Worm (Caenorhabditis elegans) whole organism, midembryonic: ENCODE measurements around the gene Y19D10B.8.
"Not testable (repeated sequence)": the region's sequence is repeated elsewhere in the genome, so short reads cannot be mapped to it uniquely, and the experiment has no call there.

ENCODE experiments used
- T22C8.4 ChIP-seq: fragments of 200-800 bp; sonication (Bioruptor generic); IDR thresholded peaks from 2 replicates; pipeline ENCODE4 v1.3.6; 2022; ENCODE audit warnings: missing genetic modification characterization, missing compliant biosample characterization
- cog-1 ChIP-seq: sonication (generic microtip); optimal IDR thresholded peaks from 2 replicates; lab custom pipeline; 2016; ENCODE audit warnings: missing genetic modification characterization, missing compliant biosample characterization
- flt-1 ChIP-seq: fragments of 200-800 bp; sonication (Bioruptor generic); IDR thresholded peaks from 2 replicates; pipeline ENCODE4 v1.3.6; 2022; ENCODE audit warnings: missing genetic modification characterization, missing compliant biosample characterization
- klf-2 ChIP-seq: fragments of 200-800 bp; sonication (Bioruptor generic); conservative IDR thresholded peaks from 2 replicates; pipeline ENCODE4 v1.3.6; 2022; ENCODE audit warnings: missing genetic modification reagents, missing genetic modification characterization, missing compliant biosample characterization
- med-1 ChIP-seq: sonication (generic microtip); optimal IDR thresholded peaks from 2 replicates; lab custom pipeline; 2017; ENCODE audit warnings: missing genetic modification characterization, mild to moderate bottlenecking, missing compliant biosample characterization, antibody characterized with exemption, missing genetic modification reagents; ENCODE audit not compliant: insufficient read depth
- ref-1 ChIP-seq: fragments of 200-800 bp; sonication (Bioruptor generic); conservative IDR thresholded peaks from 2 replicates; pipeline ENCODE4 v1.3.6; 2022; ENCODE audit warnings: missing genetic modification reagents, missing genetic modification characterization, missing compliant biosample characterization
- tab-1 ChIP-seq: fragments of 200-800 bp; sonication (Bioruptor generic); IDR thresholded peaks from 2 replicates; pipeline ENCODE4 v1.3.6; 2022; ENCODE audit warnings: missing genetic modification characterization, missing compliant biosample characterization
- ztf-23 ChIP-seq: fragments of 200-800 bp; sonication (Bioruptor generic); IDR thresholded peaks from 2 replicates; pipeline ENCODE4 v1.3.6; 2022; ENCODE audit warnings: missing genetic modification reagents, missing genetic modification characterization, missing compliant biosample characterization
- ztf-29 ChIP-seq: fragments of 200-800 bp; sonication (Bioruptor generic); IDR thresholded peaks from 2 replicates; pipeline ENCODE4 v1.3.6; 2022; ENCODE audit warnings: missing genetic modification reagents, missing genetic modification characterization, missing compliant biosample characterization

Y19D10B.8 gene

DNA sequence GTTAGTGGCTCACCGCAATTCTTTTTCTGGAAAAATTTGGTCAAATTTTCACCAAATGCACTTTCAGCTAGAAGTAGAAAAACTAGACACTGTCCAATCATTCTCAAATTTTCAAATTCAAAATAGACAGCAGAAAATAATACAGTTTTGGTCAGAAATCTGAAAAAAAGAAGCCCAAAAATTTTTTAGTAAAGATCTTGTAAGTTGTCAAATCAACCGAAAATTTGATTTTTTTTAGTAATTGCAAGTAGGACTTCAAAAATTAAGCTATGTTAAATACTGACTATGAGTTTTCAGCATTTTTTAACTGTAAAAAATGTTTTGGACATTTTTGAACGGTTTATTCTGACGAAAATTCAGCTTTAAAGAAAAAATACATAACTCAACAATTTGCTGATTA, at the start of gene Y19D10B.8:
Gene Y19D10B.8, minus strand, starts transcription at position 101 of the 400 bp plus-strand sequence.
- no peak for TF ChIP-seq med-1

DNA sequence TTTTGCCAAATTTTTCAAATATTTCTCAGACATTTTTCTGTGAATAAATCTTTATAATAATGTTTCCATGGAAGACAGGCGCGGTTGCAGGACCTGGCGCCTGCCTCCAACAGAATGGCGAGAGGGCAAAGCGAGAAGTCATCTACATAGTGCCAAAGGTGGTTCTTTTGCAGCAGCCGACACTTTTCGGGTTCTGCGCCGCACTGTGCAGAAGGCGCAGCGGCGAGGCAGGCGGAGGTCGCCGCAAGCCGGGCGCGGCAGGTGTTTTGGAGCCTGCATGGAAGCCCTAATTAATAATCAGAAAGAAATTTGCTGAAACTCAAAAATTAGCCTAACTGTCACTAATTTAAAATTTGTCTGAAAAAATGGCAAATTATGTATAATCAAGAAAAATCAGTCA, 42.8 kb upstream of the Y19D10B.8 start:
- no peak for TF ChIP-seq med-1
- no peak for TF ChIP-seq flt-1 (GFP tag; lab: Robert Waterston, UW)
- TF ChIP-seq tab-1: no peak
- no peak for TF ChIP-seq cog-1 (tag; lab: Kevin White, UChicago)
- no peak for TF ChIP-seq klf-2 (GFP tag; lab: Robert Waterston, UW)
- TF ChIP-seq ztf-29: no peak
- no peak for TF ChIP-seq ref-1 (GFP tag; lab: Robert Waterston, UW)
- TF ChIP-seq ztf-23 (GFP tag; lab: Robert Waterston, UW): no peak

DNA sequence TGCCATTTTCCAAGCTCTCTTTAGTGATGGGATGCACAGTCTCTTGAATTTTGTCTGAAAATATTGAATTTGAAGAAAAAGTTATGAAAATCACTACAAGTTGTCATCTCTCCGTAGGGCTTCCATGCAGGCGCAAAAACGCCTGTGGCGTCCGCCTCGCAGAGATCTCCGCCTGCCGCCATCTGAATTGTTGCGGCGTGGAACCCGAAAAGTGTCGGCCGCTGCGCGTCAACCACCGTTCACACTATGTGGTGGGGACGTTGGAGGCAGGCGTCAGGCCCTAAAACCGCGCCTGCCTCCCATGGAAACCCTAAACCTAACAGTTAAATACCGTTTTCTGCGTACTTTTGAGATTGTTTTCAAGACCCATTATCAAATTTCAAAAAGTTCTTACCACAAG, 41.3 kb upstream of the Y19D10B.8 start:
- TF ChIP-seq tab-1: no peak
- no peak for TF ChIP-seq ref-1 (GFP tag; lab: Robert Waterston, UW)
- TF ChIP-seq ztf-23 (GFP tag; lab: Robert Waterston, UW): no peak
- no peak for TF ChIP-seq cog-1 (tag; lab: Kevin White, UChicago)
- TF ChIP-seq med-1: no peak
- TF ChIP-seq klf-2 (GFP tag; lab: Robert Waterston, UW): no peak
- TF ChIP-seq T22C8.4: no peak
- TF ChIP-seq ztf-29: no peak
- no peak for TF ChIP-seq flt-1 (GFP tag; lab: Robert Waterston, UW)

DNA sequence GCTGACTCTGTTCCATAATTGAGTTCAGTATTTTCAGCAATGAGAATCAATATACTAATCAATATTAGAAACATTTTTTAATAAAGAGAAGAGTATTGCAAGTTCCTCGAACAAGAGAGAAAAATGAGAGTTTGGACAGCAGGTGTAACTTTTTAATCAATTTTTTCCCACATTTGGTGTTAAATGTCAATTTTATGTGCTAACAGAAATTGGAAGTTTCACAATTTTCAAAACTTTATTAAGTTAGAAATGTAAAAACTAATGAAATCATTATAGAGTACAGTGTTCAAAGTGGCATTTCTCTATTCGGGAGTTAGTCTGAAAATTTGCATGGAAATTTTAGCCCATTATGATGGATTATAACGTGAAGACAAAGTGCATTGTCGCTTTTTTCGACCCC, 40.5 kb upstream of the Y19D10B.8 start, which contains the start of gene irld-30:
Gene irld-30, minus strand, starts transcription at position 101 of the 400 bp plus-strand sequence.
- no peak for TF ChIP-seq med-1
- TF ChIP-seq T22C8.4: no peak
- no peak for TF ChIP-seq flt-1 (GFP tag; lab: Robert Waterston, UW)
- no peak for TF ChIP-seq cog-1 (tag; lab: Kevin White, UChicago)
- no peak for TF ChIP-seq ztf-23 (GFP tag; lab: Robert Waterston, UW)
- TF ChIP-seq ztf-29: no peak
- TF ChIP-seq tab-1: no peak
- TF ChIP-seq klf-2 (GFP tag; lab: Robert Waterston, UW): no peak
- TF ChIP-seq ref-1 (GFP tag; lab: Robert Waterston, UW): no peak

DNA sequence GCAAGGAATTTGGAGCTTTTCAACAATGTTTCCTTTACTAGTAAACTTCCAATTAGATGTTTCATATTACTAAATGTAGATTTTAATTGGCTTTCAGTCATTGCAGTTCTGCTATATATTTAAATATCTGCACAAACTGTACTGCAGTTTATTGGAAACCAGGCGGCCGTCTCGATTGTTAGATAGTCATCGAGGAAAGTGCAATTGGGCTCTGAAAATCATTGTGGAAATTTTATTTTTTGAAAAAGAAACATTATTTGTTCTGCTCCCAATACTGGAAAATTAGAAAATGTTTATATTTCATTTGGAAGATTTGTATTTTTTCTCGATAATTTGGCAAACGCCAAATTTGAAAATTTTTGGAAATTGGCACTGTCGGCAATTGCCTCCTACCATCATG, 37.7 kb upstream of the Y19D10B.8 start, which contains the start of gene irld-29:
Gene irld-29, minus strand, starts transcription at position 101 of the 400 bp plus-strand sequence.
- TF ChIP-seq cog-1 (tag; lab: Kevin White, UChicago) (no peak), ztf-29 (no peak), tab-1 (no peak), T22C8.4 (no peak), ref-1 (GFP tag; lab: Robert Waterston, UW) (no peak)

DNA sequence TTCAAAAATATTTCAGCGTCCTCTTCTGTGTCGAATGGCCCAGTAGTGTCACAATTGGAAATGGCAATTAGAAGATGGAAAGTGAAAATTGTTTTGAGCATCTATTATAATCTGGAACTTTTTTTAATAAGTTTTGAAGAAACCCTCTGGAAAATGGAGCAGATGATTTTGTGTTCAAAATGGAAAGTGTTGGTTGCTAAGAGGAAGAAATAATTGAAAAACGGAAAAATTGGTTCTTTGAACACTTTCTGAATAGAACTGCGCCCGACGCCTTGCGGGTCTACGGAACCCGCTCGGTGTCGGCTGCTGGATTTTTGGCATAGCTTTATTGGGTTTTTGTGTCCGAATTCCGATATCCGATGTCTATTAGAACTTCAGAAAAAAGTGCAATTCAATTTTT, 35.3 kb upstream of the Y19D10B.8 start, which contains the start of gene irld-28:
Gene irld-28, minus strand, starts transcription at position 101 of the 400 bp plus-strand sequence.
- TF ChIP-seq tab-1 (no peak), cog-1 (tag; lab: Kevin White, UChicago) (no peak), med-1 (no peak)

DNA sequence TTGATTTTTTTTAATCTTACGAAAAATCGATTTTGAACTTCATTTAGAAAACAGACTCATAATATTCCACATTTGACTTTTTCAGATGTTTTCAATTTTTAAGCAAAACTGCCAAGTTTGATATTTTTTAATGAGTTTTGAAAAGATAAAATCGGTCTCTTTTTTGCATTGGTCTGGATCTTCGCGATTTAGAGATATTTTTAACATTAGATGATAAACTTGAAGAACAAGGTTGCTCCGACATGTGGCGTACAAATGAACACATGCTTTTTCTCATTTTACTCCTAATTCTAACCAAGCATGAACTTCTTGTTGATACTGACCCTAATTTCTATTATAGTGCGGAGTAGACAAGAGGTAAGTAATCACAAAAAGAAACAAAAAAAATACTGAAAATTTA, 30.8 kb upstream of the Y19D10B.8 start, which contains the start of gene irld-32:
Gene irld-32, plus strand, starts transcription at position 301 of the 400 bp plus-strand sequence.
- not testable (repeated sequence) for TF ChIP-seq med-1, tab-1, ztf-29

DNA sequence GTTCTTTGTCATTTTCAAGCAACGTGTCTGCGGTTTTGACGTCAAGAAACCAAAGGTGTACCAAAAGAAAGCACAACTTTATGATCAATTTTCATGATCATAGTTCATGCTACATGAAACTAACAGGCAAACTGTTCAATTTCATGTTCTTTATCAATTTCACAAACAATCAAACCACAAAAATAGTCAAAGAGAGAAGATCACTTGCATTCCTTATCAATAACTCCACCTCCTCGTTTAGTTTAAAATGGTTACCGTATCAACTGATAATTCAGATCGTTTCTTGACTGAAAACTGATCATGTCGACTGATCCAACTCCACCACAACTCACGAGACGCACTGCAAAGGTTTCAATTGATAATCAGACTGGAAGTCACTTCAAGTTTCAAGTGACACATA, 29.3 kb upstream of the Y19D10B.8 start, which contains the start of gene pud-1.1:
Gene pud-1.1, plus strand, starts transcription at position 301 of the 400 bp plus-strand sequence.
- TF ChIP-seq ztf-29; cog-1 (tag; lab: Kevin White, UChicago); flt-1 (GFP tag; lab: Robert Waterston, UW): not testable (repeated sequence)

DNA sequence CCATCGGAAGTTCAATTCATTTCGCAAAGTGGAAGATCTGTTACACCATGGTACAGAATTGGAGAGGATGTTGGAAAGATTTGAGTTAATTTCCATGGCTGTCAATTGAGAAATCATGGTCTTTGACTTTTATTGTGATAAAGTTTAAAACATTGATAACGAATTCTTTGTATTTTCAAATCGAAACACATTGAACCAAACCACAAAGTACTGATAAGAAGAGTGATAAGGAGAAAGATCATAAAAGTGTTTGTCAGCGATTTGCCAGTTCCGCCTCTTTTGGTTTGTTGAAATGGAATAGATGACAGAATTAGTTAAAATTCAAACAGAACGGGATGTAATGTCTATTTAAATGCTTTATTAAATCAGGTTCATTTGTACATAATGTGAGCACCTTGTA, 26.3 kb upstream of the Y19D10B.8 start:
- no peak for TF ChIP-seq T22C8.4
- no peak for TF ChIP-seq ref-1 (GFP tag; lab: Robert Waterston, UW)
- TF ChIP-seq cog-1 (tag; lab: Kevin White, UChicago): no peak
- TF ChIP-seq tab-1: no peak
- TF ChIP-seq klf-2 (GFP tag; lab: Robert Waterston, UW): no peak
- TF ChIP-seq flt-1 (GFP tag; lab: Robert Waterston, UW): no peak
- no peak for TF ChIP-seq ztf-23 (GFP tag; lab: Robert Waterston, UW)
- TF ChIP-seq med-1: no peak

DNA sequence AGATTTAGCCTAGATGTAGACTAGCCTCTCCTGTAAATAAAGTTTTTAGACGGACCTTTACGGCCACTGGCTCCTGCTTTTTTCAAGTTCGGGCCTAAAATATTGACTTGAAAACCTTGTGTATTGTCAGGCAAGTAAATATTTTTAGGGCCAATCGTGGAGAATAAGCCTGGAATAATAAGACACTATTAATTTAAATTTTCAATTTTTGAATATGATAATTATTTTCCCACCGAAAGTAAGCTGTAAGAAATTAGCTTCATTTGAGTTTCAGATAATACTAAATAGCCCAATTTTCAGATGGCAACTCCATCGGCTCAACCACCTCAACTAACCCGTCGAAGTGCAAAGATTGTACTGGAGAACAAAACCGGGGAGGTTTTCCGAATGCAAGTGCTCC, 25.6 kb upstream of the Y19D10B.8 start, which contains the start of gene pud-4:
Gene pud-4, plus strand, starts transcription at position 301 of the 400 bp plus-strand sequence.
- TF ChIP-seq klf-2 (GFP tag; lab: Robert Waterston, UW) (no peak), med-1 (no peak), ztf-29 (no peak), flt-1 (GFP tag; lab: Robert Waterston, UW) (no peak), cog-1 (tag; lab: Kevin White, UChicago) (no peak), T22C8.4 (no peak), ztf-23 (GFP tag; lab: Robert Waterston, UW) (no peak), tab-1 (no peak), ref-1 (GFP tag; lab: Robert Waterston, UW) (no peak)

DNA sequence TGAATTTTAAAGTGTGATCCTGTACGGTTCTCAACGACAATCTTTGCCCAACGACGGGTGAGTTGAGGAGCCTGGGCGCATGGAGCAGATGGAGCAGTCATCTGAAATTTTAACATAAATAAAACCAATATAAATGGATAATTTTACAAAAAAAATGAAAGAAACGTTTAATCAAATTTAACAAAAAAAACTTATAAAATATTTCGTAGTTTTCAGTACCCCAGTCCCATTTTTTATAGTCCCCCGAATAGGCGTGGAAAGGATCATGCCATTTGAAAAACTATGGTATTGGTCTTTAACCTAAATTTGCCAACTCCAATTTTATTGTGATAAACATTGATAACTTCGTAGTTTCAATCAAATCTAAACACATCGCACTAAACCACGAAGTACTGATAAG, 24.2 kb upstream of the Y19D10B.8 start, which contains the start of gene pud-3:
Gene pud-3, minus strand, starts transcription at position 101 of the 400 bp plus-strand sequence.
- TF ChIP-seq tab-1 (no peak), klf-2 (GFP tag; lab: Robert Waterston, UW) (no peak), ztf-23 (GFP tag; lab: Robert Waterston, UW) (no peak), ref-1 (GFP tag; lab: Robert Waterston, UW) (no peak), T22C8.4 (no peak)
